Worm (Caenorhabditis elegans) whole organism, L1 larva: ENCODE data around the gene rabr-1.

Experiments used
- C16A3.4 ChIP-seq: fragments of 150-350 bp; optimal IDR thresholded peaks from 2 replicates; lab custom pipeline; 2014; ENCODE audit warnings: missing biosample characterization, missing genetic modification characterization
- alr-1 ChIP-seq: fragments of 200-800 bp; sonication (Bioruptor generic); optimal IDR thresholded peaks from 2 replicates; lab custom pipeline; 2018; ENCODE audit warnings: borderline replicate concordance, mild to moderate bottlenecking, missing genetic modification characterization, missing compliant biosample characterization
- ces-1 ChIP-seq: fragments of 150-350 bp; optimal IDR thresholded peaks from 2 replicates; lab custom pipeline; 2014; ENCODE audit warnings: missing biosample characterization, missing genetic modification reagents, missing genetic modification characterization
- dpl-1 ChIP-seq, 3 experiments: fragments of 150-350 bp in 2 of 3; sonication (generic microtip) in 1 of 3; optimal IDR thresholded peaks; 2 replicates each; lab custom pipeline; 2014 to 2017; ENCODE audit warnings: missing biosample characterization in 3 of 3, missing genetic modification characterization in 3 of 3, missing genetic modification reagents in 3 of 3
- dsc-1 ChIP-seq: sonication (generic microtip); optimal IDR thresholded peaks from 2 replicates; lab custom pipeline; 2016; ENCODE audit warnings: mild to moderate bottlenecking, missing genetic modification characterization, missing compliant biosample characterization
- efl-1 ChIP-seq, 4 experiments: fragments of 150-350 bp; optimal IDR thresholded peaks in 3 of 4; peaks in 1 of 4; 1 replicate in 1 of 4; 2 replicates in 3 of 4; lab custom pipeline; 2014; ENCODE audit warnings: missing biosample characterization in 2 of 4, missing genetic modification characterization in 2 of 4, missing genetic modification reagents in 2 of 4
- efl-3 ChIP-seq: fragments of 200-800 bp; sonication (Bioruptor generic); optimal IDR thresholded peaks from 2 replicates; lab custom pipeline; 2018; ENCODE audit warnings: mild to moderate bottlenecking, missing genetic modification characterization, missing compliant biosample characterization
- elt-2 ChIP-seq: sonication (generic microtip); optimal IDR thresholded peaks from 2 replicates; lab custom pipeline; 2016; ENCODE audit warnings: missing genetic modification characterization, mild to moderate bottlenecking, inconsistent platforms, missing compliant biosample characterization, missing genetic modification reagents
- fkh-8 ChIP-seq: sonication (generic microtip); optimal IDR thresholded peaks from 2 replicates; lab custom pipeline; 2016; ENCODE audit warnings: mild to moderate bottlenecking, missing genetic modification characterization, missing compliant biosample characterization
- hlh-4 ChIP-seq: sonication (generic microtip); optimal IDR thresholded peaks from 2 replicates; lab custom pipeline; 2016; ENCODE audit warnings: mild to moderate bottlenecking, missing genetic modification characterization, missing compliant biosample characterization
- hpl-2 ChIP-seq: fragments of 150-350 bp; optimal IDR thresholded peaks from 2 replicates; lab custom pipeline; 2014; ENCODE audit warnings: missing biosample characterization, missing genetic modification reagents, missing genetic modification characterization
- irx-1 ChIP-seq: sonication (generic microtip); optimal IDR thresholded peaks from 2 replicates; lab custom pipeline; 2016; ENCODE audit warnings: missing genetic modification characterization, missing compliant biosample characterization
- isw-1 ChIP-seq: fragments of 200-800 bp; sonication (Bioruptor generic); IDR thresholded peaks from 2 replicates; pipeline ENCODE4 v1.3.6; 2022; ENCODE audit warnings: missing genetic modification characterization, missing compliant biosample characterization
- jun-1 ChIP-seq: fragments of 150-350 bp; optimal IDR thresholded peaks from 2 replicates; lab custom pipeline; 2014; ENCODE audit warnings: missing biosample characterization, missing genetic modification reagents, missing genetic modification characterization
- lin-15B ChIP-seq: fragments of 150-350 bp; sonication (generic microtip); optimal IDR thresholded peaks from 3 replicates; lab custom pipeline; 2014; ENCODE audit warnings: missing biosample characterization, missing genetic modification characterization
- lin-35 ChIP-seq, 2 experiments: fragments of 150-350 bp; optimal IDR thresholded peaks; 2 replicates each; lab custom pipeline; 2014; ENCODE audit warnings: missing biosample characterization in 2 of 2, missing genetic modification characterization in 2 of 2, missing genetic modification reagents in 2 of 2
- lin-39 ChIP-seq: fragments of 150-350 bp; optimal IDR thresholded peaks from 2 replicates; lab custom pipeline; 2014; ENCODE audit warnings: missing biosample characterization, missing genetic modification reagents, missing genetic modification characterization
- lir-3 ChIP-seq: sonication (generic microtip); optimal IDR thresholded peaks from 2 replicates; lab custom pipeline; 2016; ENCODE audit warnings: mild to moderate bottlenecking, missing genetic modification characterization, moderate library complexity, missing compliant biosample characterization; ENCODE audit not compliant: poor library complexity
- lsy-2 ChIP-seq, 2 experiments: fragments of 150-350 bp; optimal IDR thresholded peaks; 2 replicates each; lab custom pipeline; 2014; ENCODE audit warnings: missing biosample characterization in 2 of 2, missing genetic modification characterization in 2 of 2
- mab-9 ChIP-seq: fragments of 200-800 bp; sonication (Bioruptor generic); IDR thresholded peaks from 2 replicates; pipeline ENCODE4 v1.3.6; 2022; ENCODE audit warnings: missing genetic modification reagents, missing genetic modification characterization, missing compliant biosample characterization
- mdl-1 ChIP-seq, 2 experiments: fragments of 150-350 bp; optimal IDR thresholded peaks; 2 replicates each; lab custom pipeline; 2014 to 2017; ENCODE audit warnings: missing biosample characterization in 2 of 2, missing genetic modification characterization in 2 of 2, inconsistent platforms in 1 of 2
- mef-2 ChIP-seq: fragments of 150-350 bp; optimal IDR thresholded peaks from 2 replicates; lab custom pipeline; 2014; ENCODE audit warnings: missing biosample characterization, missing genetic modification characterization
- mep-1 ChIP-seq: fragments of 150-350 bp; optimal IDR thresholded peaks from 2 replicates; lab custom pipeline; 2014; ENCODE audit warnings: missing biosample characterization, missing genetic modification characterization
- nhr-11 ChIP-seq: fragments of 150-350 bp; optimal IDR thresholded peaks from 2 replicates; lab custom pipeline; 2014; ENCODE audit warnings: missing biosample characterization, missing genetic modification characterization
- nhr-19 ChIP-seq: fragments of 200-800 bp; sonication (Bioruptor generic); conservative IDR thresholded peaks from 2 replicates; pipeline ENCODE4 v1.3.6; 2022; ENCODE audit warnings: missing genetic modification characterization, missing compliant biosample characterization
- nhr-20 ChIP-seq: sonication (generic microtip); optimal IDR thresholded peaks from 2 replicates; lab custom pipeline; 2016; ENCODE audit warnings: mild to moderate bottlenecking, missing genetic modification characterization, missing compliant biosample characterization
- nhr-28 ChIP-seq: fragments of 150-350 bp; optimal IDR thresholded peaks from 2 replicates; lab custom pipeline; 2014; ENCODE audit warnings: missing biosample characterization, missing genetic modification characterization
- nhr-47 ChIP-seq: sonication (generic microtip); optimal IDR thresholded peaks from 2 replicates; lab custom pipeline; 2016; ENCODE audit warnings: mild to moderate bottlenecking, missing genetic modification characterization, moderate library complexity, missing compliant biosample characterization
- nhr-71 ChIP-seq: sonication (generic microtip); optimal IDR thresholded peaks from 2 replicates; lab custom pipeline; 2016; ENCODE audit warnings: mild to moderate bottlenecking, missing genetic modification characterization, moderate library complexity, missing compliant biosample characterization
- nhr-77 ChIP-seq: fragments of 150-350 bp; optimal IDR thresholded peaks from 2 replicates; lab custom pipeline; 2014; ENCODE audit warnings: missing biosample characterization, missing genetic modification characterization
- nhr-84 ChIP-seq: sonication (generic microtip); optimal IDR thresholded peaks from 2 replicates; lab custom pipeline; 2017; ENCODE audit warnings: missing biosample characterization, missing genetic modification characterization
- nhr-85 ChIP-seq: sonication (generic microtip); peaks from one replicate; lab custom pipeline; 2016; ENCODE audit warnings: missing genetic modification characterization, inconsistent platforms, missing compliant biosample characterization
- nhr-90 ChIP-seq: sonication (generic microtip); optimal IDR thresholded peaks from 2 replicates; lab custom pipeline; 2016; ENCODE audit warnings: mild to moderate bottlenecking, missing genetic modification characterization, missing compliant biosample characterization; ENCODE audit not compliant: poor library complexity
- pag-3 ChIP-seq: sonication (generic microtip); optimal IDR thresholded peaks from 2 replicates; lab custom pipeline; 2017; ENCODE audit warnings: missing genetic modification characterization, mild to moderate bottlenecking, missing compliant biosample characterization, antibody characterized with exemption, borderline replicate concordance; ENCODE audit not compliant: insufficient read depth
- pax-3 ChIP-seq: fragments of 200-800 bp; sonication (Bioruptor generic); optimal IDR thresholded peaks from 2 replicates; lab custom pipeline; 2018; ENCODE audit warnings: mild to moderate bottlenecking, missing genetic modification characterization, moderate library complexity, missing compliant biosample characterization
- rnt-1 ChIP-seq: sonication (generic microtip); optimal IDR thresholded peaks from 2 replicates; lab custom pipeline; 2016; ENCODE audit warnings: mild to moderate bottlenecking, missing genetic modification characterization, moderate library complexity, missing compliant biosample characterization
- skn-1 ChIP-seq: fragments of 150-350 bp; optimal IDR thresholded peaks from 2 replicates; lab custom pipeline; 2014; ENCODE audit warnings: missing biosample characterization, missing genetic modification characterization
- snu-23 ChIP-seq: sonication (generic microtip); optimal IDR thresholded peaks from 2 replicates; lab custom pipeline; 2016; ENCODE audit warnings: missing genetic modification characterization, missing compliant biosample characterization
- sox-4 ChIP-seq: sonication (generic microtip); optimal IDR thresholded peaks from 2 replicates; lab custom pipeline; 2016; ENCODE audit warnings: missing genetic modification characterization, missing compliant biosample characterization
- tbx-2 ChIP-seq: sonication (generic microtip); optimal IDR thresholded peaks from 2 replicates; lab custom pipeline; 2016; ENCODE audit warnings: missing genetic modification characterization, missing compliant biosample characterization
- tlp-1 ChIP-seq: fragments of 150-350 bp; optimal IDR thresholded peaks from 2 replicates; lab custom pipeline; 2014; ENCODE audit warnings: missing biosample characterization, missing genetic modification characterization
- unc-130 ChIP-seq: fragments of 150-350 bp; optimal IDR thresholded peaks from 2 replicates; lab custom pipeline; 2017; ENCODE audit warnings: missing biosample characterization, missing genetic modification characterization, inconsistent platforms
- unc-62 ChIP-seq: fragments of 150-350 bp; optimal IDR thresholded peaks from 2 replicates; lab custom pipeline; 2014; ENCODE audit warnings: missing biosample characterization, missing genetic modification reagents, missing genetic modification characterization
- unc-86 ChIP-seq: sonication (generic microtip); optimal IDR thresholded peaks from 2 replicates; lab custom pipeline; 2016; ENCODE audit warnings: missing genetic modification characterization, missing compliant biosample characterization
- zag-1 ChIP-seq: fragments of 150-350 bp; optimal IDR thresholded peaks from 2 replicates; lab custom pipeline; 2014; ENCODE audit warnings: missing biosample characterization, missing genetic modification characterization
- zip-4 ChIP-seq: fragments of 200-800 bp; sonication (Bioruptor generic); optimal IDR thresholded peaks from 2 replicates; lab custom pipeline; 2018; ENCODE audit warnings: mild to moderate bottlenecking, missing genetic modification characterization, moderate library complexity, missing compliant biosample characterization
- ztf-11 ChIP-seq, 2 experiments: sonication (generic microtip); optimal IDR thresholded peaks; 2 replicates each; lab custom pipeline; 2016 to 2017; ENCODE audit warnings: missing genetic modification characterization in 2 of 2, missing biosample characterization in 1 of 2, missing compliant biosample characterization in 1 of 2

rabr-1 gene

ce11 chrX:2527877-2528276, 31.9 kb downstream of the rabr-1 start (continued):
- peak in 1 of 2 experiments; percentile 11 for TF ChIP-seq mdl-1 (tag; optimal IDR thresholded peaks at IDR 0.05; lab: Kevin White, UChicago)
- 0 out of 2 replicates have a peak, but pooled peaks have one; percentile 33 for TF ChIP-seq nhr-19 (GFP tag; lab: Robert Waterston, UW)
- TF ChIP-seq hpl-2: no peak
- TF ChIP-seq nhr-84 (tag; lab: Kevin White, UChicago): no peak
- TF ChIP-seq dsc-1 (tag; lab: Kevin White, UChicago): peak; percentile 23
- TF ChIP-seq efl-3: no peak
- TF ChIP-seq nhr-11: no peak
- TF ChIP-seq lin-15B: no peak
- TF ChIP-seq nhr-20 (tag; lab: Kevin White, UChicago): peak; percentile 26
- TF ChIP-seq zag-1 (tag; lab: Kevin White, UChicago): no peak
- TF ChIP-seq tlp-1 (tag; lab: Kevin White, UChicago): no peak
- no peak for TF ChIP-seq ztf-11 (tag; optimal IDR thresholded peaks at IDR 0.05; lab: Kevin White, UChicago)
- no peak for TF ChIP-seq pax-3 (tag; lab: Kevin White, UChicago)
- no peak for TF ChIP-seq tbx-2 (tag; lab: Kevin White, UChicago)
- TF ChIP-seq zip-4 (GFP tag; lab: Kevin White, UChicago): no peak
- peak; percentile 7 for TF ChIP-seq fkh-8 (tag; lab: Kevin White, UChicago)
- TF ChIP-seq lin-39: no peak
- no peak for TF ChIP-seq mep-1 (tag; lab: Kevin White, UChicago)
- TF ChIP-seq nhr-85: peak; percentile 47
- TF ChIP-seq unc-130 (tag; lab: Kevin White, UChicago): no peak
- TF ChIP-seq nhr-28: no peak
- peak; percentile 7 for TF ChIP-seq nhr-77 (tag; lab: Kevin White, UChicago)
- no peak for TF ChIP-seq unc-62
- no peak for TF ChIP-seq unc-86 (tag; lab: Kevin White, UChicago)
- no peak for TF ChIP-seq elt-2
- TF ChIP-seq dpl-1 (GFP tag; optimal IDR thresholded peaks at IDR 0.05; lab: Kevin White, UChicago): peak in 1 of 3 experiments; percentile 1
- no peak for TF ChIP-seq mef-2
- peak; percentile 52 for TF ChIP-seq rnt-1
- TF ChIP-seq pag-3 (tag; lab: Kevin White, UChicago): no peak
- no peak for TF ChIP-seq sox-4 (tag; lab: Kevin White, UChicago)
- TF ChIP-seq jun-1 (tag; lab: Kevin White, UChicago): no peak

ce11 chrX:2531276-2531675, 35.3 kb downstream of the rabr-1 start:
- peak in 1 of 2 experiments; percentile 38 for TF ChIP-seq lsy-2 (tag; optimal IDR thresholded peaks at IDR 0.05; lab: Kevin White, UChicago)
- TF ChIP-seq dpl-1 (GFP tag; optimal IDR thresholded peaks at IDR 0.05; lab: Kevin White, UChicago): no peak
- TF ChIP-seq nhr-90 (tag; lab: Kevin White, UChicago): peak; percentile 48
- peak; percentile 43 for TF ChIP-seq rnt-1
- no peak for TF ChIP-seq zag-1 (tag; lab: Kevin White, UChicago)
- TF ChIP-seq unc-86 (tag; lab: Kevin White, UChicago): no peak
- no peak for TF ChIP-seq nhr-84 (tag; lab: Kevin White, UChicago)
- no peak for TF ChIP-seq lir-3
- peak; percentile 58 for TF ChIP-seq skn-1 (tag; lab: Kevin White, UChicago)
- TF ChIP-seq nhr-47 (tag; lab: Kevin White, UChicago): peak; percentile 17
- no peak for TF ChIP-seq isw-1
- peak; percentile 32 for TF ChIP-seq snu-23 (GFP tag; lab: Kevin White, UChicago)
- no peak for TF ChIP-seq sox-4 (tag; lab: Kevin White, UChicago)
- peak; percentile 3 for TF ChIP-seq C16A3.4
- no peak for TF ChIP-seq irx-1
- TF ChIP-seq nhr-71: peak; percentile 21
- TF ChIP-seq mab-9 (GFP tag; lab: Robert Waterston, UW): no peak
- TF ChIP-seq ces-1 (GFP tag; lab: Kevin White, UChicago): no peak
- no peak for TF ChIP-seq zip-4 (GFP tag; lab: Kevin White, UChicago)
- TF ChIP-seq ztf-11 (tag; optimal IDR thresholded peaks at IDR 0.05; lab: Kevin White, UChicago): no peak
- TF ChIP-seq hlh-4 (tag; lab: Kevin White, UChicago): no peak
- TF ChIP-seq fkh-8 (tag; lab: Kevin White, UChicago): no peak
- no peak for TF ChIP-seq nhr-77 (tag; lab: Kevin White, UChicago)
- TF ChIP-seq efl-1 (optimal IDR thresholded peaks at IDR 0.05; lab: Kevin White, UChicago): no peak
- peak in 1 of 2 experiments; percentile 74 for TF ChIP-seq efl-1 (GFP tag; optimal IDR thresholded peaks at IDR 0.05 in 1 of 2; lab: Kevin White, UChicago)
- TF ChIP-seq lin-35 (GFP tag; optimal IDR thresholded peaks at IDR 0.05; lab: Kevin White, UChicago): peak in 1 of 2 experiments; percentile 44
- TF ChIP-seq pax-3 (tag; lab: Kevin White, UChicago): no peak
- peak; percentile 10 for TF ChIP-seq nhr-20 (tag; lab: Kevin White, UChicago)
- TF ChIP-seq alr-1 (tag; lab: Kevin White, UChicago): no peak
- peak; percentile 6 for TF ChIP-seq elt-2
